Fruit fly (Drosophila melanogaster) whole organism, embryonic: ENCODE measurements around the gene CG4133.

Experiments
- Atf6 ChIP-seq: fragments of 200-800 bp; sonication (Bioruptor generic); IDR thresholded peaks from 2 replicates; pipeline ENCODE4 v1.3.6; 2022; ENCODE audit warnings: missing biosample characterization, missing genetic modification characterization
- B-H2 ChIP-seq: fragments of 200-800 bp; sonication (Bioruptor generic); optimal IDR thresholded peaks from 2 replicates; lab custom pipeline; 2018; ENCODE audit warnings: missing biosample characterization, mild to moderate bottlenecking, missing genetic modification characterization
- Blimp-1 ChIP-seq: fragments of 200-800 bp; sonication (Bioruptor generic); optimal IDR thresholded peaks from 3 replicates; lab custom pipeline; 2018; ENCODE audit warnings: missing biosample characterization, missing genetic modification characterization, mild to moderate bottlenecking, moderate library complexity, missing genetic modification reagents
- CG1024 ChIP-seq: fragments of 200-800 bp; sonication (Bioruptor generic); IDR thresholded peaks from 2 replicates; pipeline ENCODE4 v1.3.6; 2022; ENCODE audit warnings: missing biosample characterization, missing genetic modification characterization
- CG11093 ChIP-seq: fragments of 200-800 bp; sonication (Bioruptor generic); IDR thresholded peaks from 3 replicates; pipeline ENCODE4 v1.3.6; 2022; ENCODE audit warnings: missing biosample characterization, missing genetic modification characterization
- CG11723 ChIP-seq: fragments of 200-800 bp; sonication (Bioruptor generic); optimal IDR thresholded peaks from 2 replicates; lab custom pipeline; 2017; ENCODE audit warnings: missing biosample characterization, mild to moderate bottlenecking, missing genetic modification characterization
- CG15269 ChIP-seq: fragments of 200-800 bp; sonication (Bioruptor generic); optimal IDR thresholded peaks from 2 replicates; lab custom pipeline; 2018; ENCODE audit warnings: missing biosample characterization, mild to moderate bottlenecking, missing genetic modification characterization, moderate library complexity
- CG1529 ChIP-seq: fragments of 200-800 bp; sonication (Bioruptor generic); optimal IDR thresholded peaks from 3 replicates; lab custom pipeline; 2018; ENCODE audit warnings: missing biosample characterization, missing genetic modification characterization
- CG1602 ChIP-seq: fragments of 200-800 bp; sonication (Bioruptor generic); optimal IDR thresholded peaks from 3 replicates; lab custom pipeline; 2016; ENCODE audit warnings: missing biosample characterization, missing genetic modification characterization
- CG16863 ChIP-seq: fragments of 200-800 bp; sonication (Bioruptor generic); optimal IDR thresholded peaks from 3 replicates; lab custom pipeline; 2016; ENCODE audit warnings: missing biosample characterization, missing genetic modification characterization
- CG18599 ChIP-seq: fragments of 200-800 bp; sonication (Bioruptor generic); optimal IDR thresholded peaks from 3 replicates; lab custom pipeline; 2017; ENCODE audit warnings: missing biosample characterization, missing genetic modification characterization, mild to moderate bottlenecking, moderate library complexity, missing genetic modification reagents
- CG34224 ChIP-seq: fragments of 200-800 bp; sonication (Bioruptor generic); IDR thresholded peaks from 3 replicates; pipeline ENCODE4 v1.3.6; 2022; ENCODE audit warnings: missing biosample characterization, missing genetic modification characterization; ENCODE audit not compliant: partially characterized antibody
- CG4282 ChIP-seq: fragments of 200-800 bp; sonication (Bioruptor generic); optimal IDR thresholded peaks from 2 replicates; lab custom pipeline; 2016; ENCODE audit warnings: missing biosample characterization, missing genetic modification characterization
- CG4707 ChIP-seq: fragments of 200-800 bp; sonication (Bioruptor generic); optimal IDR thresholded peaks from 2 replicates; lab custom pipeline; 2018; ENCODE audit warnings: missing biosample characterization, mild to moderate bottlenecking, missing genetic modification characterization, moderate library complexity
- CG6654 ChIP-seq: fragments of 200-800 bp; sonication (Bioruptor generic); optimal IDR thresholded peaks from 2 replicates; lab custom pipeline; 2017; ENCODE audit warnings: missing biosample characterization, mild to moderate bottlenecking, missing genetic modification characterization
- CG6813 ChIP-seq: fragments of 200-800 bp; sonication (Bioruptor generic); optimal IDR thresholded peaks from 2 replicates; lab custom pipeline; 2017; ENCODE audit warnings: missing biosample characterization, missing genetic modification characterization, mild to moderate bottlenecking, moderate library complexity, missing genetic modification reagents
- CG9215 ChIP-seq: fragments of 200-800 bp; sonication (Bioruptor generic); IDR thresholded peaks from 2 replicates; pipeline ENCODE4 v1.3.6; 2022; ENCODE audit warnings: missing biosample characterization, missing genetic modification characterization
- CG9727 ChIP-seq: fragments of 200-800 bp; sonication (Bioruptor generic); optimal IDR thresholded peaks from 3 replicates; lab custom pipeline; 2017; ENCODE audit warnings: missing biosample characterization, mild to moderate bottlenecking, missing genetic modification characterization
- Chrac-16 ChIP-seq: fragments of 200-800 bp; sonication (Bioruptor generic); optimal IDR thresholded peaks from 3 replicates; lab custom pipeline; 2016; ENCODE audit warnings: missing biosample characterization, missing genetic modification characterization
- Doc2 ChIP-seq: fragments of 200-800 bp; sonication (Bioruptor generic); IDR thresholded peaks from 2 replicates; pipeline ENCODE4 v1.3.6; 2022; ENCODE audit warnings: missing biosample characterization, missing genetic modification characterization
- ERR ChIP-seq: fragments of 200-800 bp; sonication (Bioruptor generic); optimal IDR thresholded peaks from 2 replicates; lab custom pipeline; 2016; ENCODE audit warnings: missing biosample characterization, missing genetic modification characterization
- Hmx ChIP-seq: fragments of 200-800 bp; sonication (Bioruptor generic); optimal IDR thresholded peaks from 2 replicates; lab custom pipeline; 2016; ENCODE audit warnings: missing biosample characterization, missing genetic modification characterization
- MBD-R2 ChIP-seq: fragments of 200-800 bp; sonication (Bioruptor generic); IDR thresholded peaks from 2 replicates; pipeline ENCODE4 v1.3.6; 2022; ENCODE audit warnings: missing biosample characterization, missing genetic modification characterization
- Meics ChIP-seq: fragments of 200-800 bp; sonication (Bioruptor generic); optimal IDR thresholded peaks from 2 replicates; lab custom pipeline; 2017; ENCODE audit warnings: missing biosample characterization, mild to moderate bottlenecking, missing genetic modification characterization
- Mrtf ChIP-seq: fragments of 200-800 bp; sonication (Bioruptor generic); IDR thresholded peaks from 3 replicates; pipeline ENCODE4 v1.3.6; 2022; ENCODE audit warnings: missing biosample characterization, missing genetic modification characterization
- Nf-YB ChIP-seq: fragments of 200-800 bp; sonication (Bioruptor generic); optimal IDR thresholded peaks from 3 replicates; lab custom pipeline; 2019; ENCODE audit warnings: missing biosample characterization, mild to moderate bottlenecking, missing genetic modification characterization, moderate library complexity
- NfI ChIP-seq: fragments of 200-800 bp; sonication (Bioruptor generic); optimal IDR thresholded peaks from 3 replicates; lab custom pipeline; 2018; ENCODE audit warnings: missing biosample characterization, mild to moderate bottlenecking, missing genetic modification characterization, moderate library complexity
- Six4 ChIP-seq: fragments of 200-800 bp; sonication (Bioruptor generic); optimal IDR thresholded peaks from 2 replicates; lab custom pipeline; 2016; ENCODE audit warnings: missing biosample characterization, missing genetic modification characterization
- Tbp ChIP-seq: fragments of >200 bp; optimal IDR thresholded peaks from 2 replicates; lab custom pipeline; 2018; ENCODE audit warnings: missing biosample characterization, missing genetic modification characterization
- Vsx1 ChIP-seq: fragments of 200-800 bp; sonication (Bioruptor generic); optimal IDR thresholded peaks from 2 replicates; lab custom pipeline; 2017; ENCODE audit warnings: missing biosample characterization, mild to moderate bottlenecking, missing genetic modification characterization, missing genetic modification reagents
- ap ChIP-seq: fragments of 200-800 bp; sonication (Bioruptor generic); IDR thresholded peaks from 2 replicates; pipeline ENCODE4 v1.3.6; 2022; ENCODE audit warnings: missing biosample characterization, missing genetic modification characterization
- bbx ChIP-seq: fragments of 200-800 bp; sonication (Bioruptor generic); IDR thresholded peaks from 2 replicates; pipeline ENCODE4 v1.3.6; 2022; ENCODE audit warnings: missing biosample characterization, missing genetic modification characterization; ENCODE audit not compliant: partially characterized antibody
- br ChIP-seq: fragments of >200 bp; optimal IDR thresholded peaks from 2 replicates; lab custom pipeline; 2017
- cas ChIP-seq: fragments of 200-800 bp; sonication (Bioruptor generic); IDR thresholded peaks from 2 replicates; pipeline ENCODE4 v1.3.6; 2022; ENCODE audit warnings: missing biosample characterization, missing genetic modification characterization
- cg ChIP-seq: fragments of 200-800 bp; sonication (Bioruptor generic); optimal IDR thresholded peaks from 3 replicates; lab custom pipeline; 2019; ENCODE audit warnings: missing biosample characterization, mild to moderate bottlenecking, missing genetic modification characterization, moderate library complexity
- chif ChIP-seq, 2 experiments: fragments of 200-800 bp; sonication (Bioruptor generic); optimal IDR thresholded peaks; 3 replicates each; lab custom pipeline; 2016; ENCODE audit warnings: missing biosample characterization in 2 of 2, missing genetic modification characterization in 2 of 2
- ci ChIP-seq: fragments of 200-800 bp; sonication (Bioruptor generic); IDR thresholded peaks from 3 replicates; pipeline ENCODE4 v1.3.6; 2022; ENCODE audit warnings: missing biosample characterization, missing genetic modification characterization
- croc ChIP-seq: fragments of 200-800 bp; sonication (Bioruptor generic); conservative IDR thresholded peaks from 3 replicates; pipeline ENCODE4 v1.3.6; 2022; ENCODE audit warnings: missing biosample characterization, missing genetic modification characterization
- da ChIP-seq: fragments of 200-800 bp; sonication (Bioruptor generic); optimal IDR thresholded peaks from 2 replicates; lab custom pipeline; 2016; ENCODE audit warnings: missing biosample characterization, missing genetic modification characterization
- dmrt99B ChIP-seq: fragments of 200-800 bp; sonication (Bioruptor generic); optimal IDR thresholded peaks from 2 replicates; lab custom pipeline; 2018; ENCODE audit warnings: missing biosample characterization, mild to moderate bottlenecking, missing genetic modification characterization, moderate library complexity
- en ChIP-seq: fragments of 200-800 bp; sonication (Bioruptor generic); optimal IDR thresholded peaks from 2 replicates; lab custom pipeline; 2016; ENCODE audit warnings: missing biosample characterization, missing genetic modification characterization
- fu2 ChIP-seq: fragments of 200-800 bp; sonication (Bioruptor generic); optimal IDR thresholded peaks from 2 replicates; lab custom pipeline; 2016; ENCODE audit warnings: missing biosample characterization, missing genetic modification characterization
- klu ChIP-seq: fragments of 200-800 bp; sonication (Bioruptor generic); IDR thresholded peaks from 2 replicates; pipeline ENCODE4 v1.3.6; 2022; ENCODE audit warnings: missing biosample characterization, missing genetic modification characterization
- oc ChIP-seq: fragments of 200-800 bp; sonication (Bioruptor generic); optimal IDR thresholded peaks from 2 replicates; lab custom pipeline; 2018; ENCODE audit warnings: missing biosample characterization, mild to moderate bottlenecking, missing genetic modification characterization, moderate library complexity
- pho ChIP-seq: fragments of 200-800 bp; sonication (Bioruptor generic); optimal IDR thresholded peaks from 2 replicates; lab custom pipeline; 2016; ENCODE audit warnings: missing biosample characterization, missing genetic modification characterization
- phol ChIP-seq: fragments of 200-800 bp; sonication (Bioruptor generic); optimal IDR thresholded peaks from 3 replicates; lab custom pipeline; 2018; ENCODE audit warnings: missing biosample characterization, mild to moderate bottlenecking, missing genetic modification characterization, moderate library complexity
- run ChIP-seq: fragments of 200-800 bp; sonication (Bioruptor generic); optimal IDR thresholded peaks from 3 replicates; lab custom pipeline; 2018; ENCODE audit warnings: missing biosample characterization, mild to moderate bottlenecking, missing genetic modification characterization
- sisA ChIP-seq: fragments of 200-800 bp; sonication (Bioruptor generic); IDR thresholded peaks from 2 replicates; pipeline ENCODE4 v1.3.6; 2022; ENCODE audit warnings: missing biosample characterization, missing genetic modification characterization
- tna ChIP-seq: fragments of 200-800 bp; sonication (Bioruptor generic); IDR thresholded peaks from 2 replicates; pipeline ENCODE4 v1.3.6; 2022; ENCODE audit warnings: missing biosample characterization, missing genetic modification characterization; ENCODE audit not compliant: partially characterized antibody
- usp ChIP-seq: fragments of >200 bp; optimal IDR thresholded peaks from 2 replicates; lab custom pipeline; 2017; ENCODE audit warnings: missing biosample characterization, missing genetic modification characterization

Gene CG4133

DNA sequence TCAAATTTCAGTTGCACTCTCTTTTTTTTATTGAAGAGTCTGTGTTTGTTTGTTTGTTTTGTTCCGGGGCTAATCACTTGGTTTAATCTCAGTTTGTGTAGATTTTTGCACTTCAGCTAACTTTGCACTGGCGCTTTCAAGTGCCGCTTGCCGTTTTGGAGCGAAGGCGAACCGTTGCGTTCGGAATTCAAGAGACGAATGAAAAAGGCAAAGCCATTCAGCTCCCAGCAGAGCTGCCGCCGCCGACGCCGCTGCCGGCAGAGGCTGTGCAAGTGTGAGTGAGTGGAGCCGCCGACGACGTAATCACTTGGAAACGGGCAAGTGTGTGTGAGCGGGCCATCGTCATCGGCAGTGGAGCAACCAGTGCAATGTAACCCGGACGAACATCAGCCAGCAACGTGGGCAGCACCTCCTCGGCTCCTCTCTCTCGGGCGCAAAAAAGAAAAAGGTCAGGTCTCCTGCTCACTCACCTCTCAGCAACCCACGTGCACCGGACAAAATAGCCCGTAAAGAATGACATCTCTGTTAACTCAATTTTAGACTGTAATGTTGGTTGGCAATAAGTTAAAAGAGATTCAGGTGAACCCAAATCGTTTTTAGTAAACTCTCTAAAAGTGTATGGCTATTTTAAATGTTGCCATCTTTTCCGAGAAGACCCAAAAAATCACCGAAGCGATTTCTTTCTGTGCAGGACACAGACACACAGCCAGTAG, 24.3 kb downstream of the CG4133 start, which contains the start of gene cbt (continued):
- TF ChIP-seq B-H2 (GFP tag; lab: Kevin White, UChicago) (peak; percentile 95), usp (GFP tag; lab: Kevin White, UChicago) (no peak), croc (peak; percentile 94), CG6654 (GFP tag; lab: Kevin White, UChicago) (peak; percentile 91), CG6813 (peak; percentile 97), Mrtf (GFP tag; lab: Robert Waterston, UW) (no peak), tna (GFP tag; lab: Robert Waterston, UW) (no peak), CG34224 (no peak), Atf6 (no peak), CG11093 (GFP tag; lab: Robert Waterston, UW) (peak; percentile 95), Meics (peak; percentile 98), pho (GFP tag; lab: Kevin White, UChicago) (peak; percentile 97), cas (GFP tag; lab: Robert Waterston, UW) (no peak), br (lab: Kevin White, UChicago) (no peak), cg (GFP tag; lab: Kevin White, UChicago) (peak; percentile 91), Chrac-16 (GFP tag; lab: Kevin White, UChicago) (peak; percentile 98), chif (GFP tag; optimal IDR thresholded peaks at IDR 0.05; lab: Kevin White, UChicago) (peak; percentile 97 to 98), sisA (GFP tag; lab: Robert Waterston, UW) (no peak), CG18599 (GFP tag; lab: Kevin White, UChicago) (peak; percentile 99), NfI (GFP tag; lab: Kevin White, UChicago) (peak; percentile 97), Hmx (GFP tag; lab: Kevin White, UChicago) (peak; percentile 84), CG1529 (GFP tag; lab: Kevin White, UChicago) (peak; percentile 93), run (tag; lab: Kevin White, UChicago) (peak; percentile 95), Doc2 (GFP tag; lab: Robert Waterston, UW) (no peak), CG9727 (peak; percentile 98), ci (GFP tag; lab: Robert Waterston, UW) (no peak), dmrt99B (tag; lab: Kevin White, UChicago) (peak; percentile 98), fu2 (GFP tag; lab: Kevin White, UChicago) (peak; percentile 97), MBD-R2 (no peak), CG1602 (GFP tag; lab: Kevin White, UChicago) (peak; percentile 96), CG4282 (GFP tag; lab: Kevin White, UChicago) (peak; percentile 95), Vsx1 (GFP tag; lab: Kevin White, UChicago) (peak; percentile 89), Nf-YB (peak; percentile 87), Tbp (GFP tag; lab: Kevin White, UChicago) (no peak), ERR (GFP tag; lab: Kevin White, UChicago) (peak; percentile 98), CG9215 (GFP tag; lab: Robert Waterston, UW) (no peak), CG1024 (GFP tag; lab: Robert Waterston, UW) (no peak), bbx (GFP tag; lab: Robert Waterston, UW) (no peak), phol (tag; lab: Kevin White, UChicago) (peak; percentile 96), CG11723 (GFP tag; lab: Kevin White, UChicago) (peak; percentile 95), Blimp-1 (GFP tag; lab: Kevin White, UChicago) (peak; percentile 96), Six4 (peak; percentile 97), CG15269 (tag; lab: Kevin White, UChicago) (peak; percentile 98), ap (GFP tag; lab: Robert Waterston, UW) (no peak), klu (GFP tag; lab: Robert Waterston, UW) (no peak), da (GFP tag; lab: Kevin White, UChicago) (peak; percentile 96), CG4707 (peak; percentile 88), en (peak; percentile 97), CG16863 (peak; percentile 98), oc (tag; lab: Kevin White, UChicago) (peak; percentile 94)
